Worm (Caenorhabditis elegans) whole organism, young adult: ENCODE data around the gene dpff-1.

Source experiments
- F10E7.11 ChIP-seq: sonication (generic microtip); optimal IDR thresholded peaks from 2 replicates; lab custom pipeline; 2017; ENCODE audit warnings: mild to moderate bottlenecking, missing genetic modification characterization, moderate library complexity, missing compliant biosample characterization
- F23B12.7 ChIP-seq: sonication (generic microtip); optimal IDR thresholded peaks from 2 replicates; lab custom pipeline; 2017; ENCODE audit warnings: missing genetic modification characterization, mild to moderate bottlenecking, missing compliant biosample characterization, antibody characterized with exemption, moderate library complexity; ENCODE audit not compliant: insufficient read depth
- F52B5.7 ChIP-seq: sonication (generic microtip); optimal IDR thresholded peaks from 2 replicates; lab custom pipeline; 2016; ENCODE audit warnings: mild to moderate bottlenecking, missing genetic modification characterization, missing compliant biosample characterization
- F55B11.4 ChIP-seq: sonication (generic microtip); optimal IDR thresholded peaks from 2 replicates; lab custom pipeline; 2016; ENCODE audit warnings: missing compliant biosample characterization, missing genetic modification characterization, borderline replicate concordance; ENCODE audit not compliant: insufficient read depth
- F57A8.1 ChIP-seq: fragments of 200-800 bp; sonication (Bioruptor generic); optimal IDR thresholded peaks from 2 replicates; lab custom pipeline; 2018; ENCODE audit warnings: mild to moderate bottlenecking, missing genetic modification characterization, moderate library complexity, missing compliant biosample characterization
- K11D2.4 ChIP-seq: fragments of 200-800 bp; sonication (Bioruptor generic); IDR thresholded peaks from 2 replicates; pipeline ENCODE4 v1.3.6; 2022; ENCODE audit warnings: missing genetic modification reagents, missing genetic modification characterization, missing compliant biosample characterization
- T07F8.4 ChIP-seq: sonication (generic microtip); optimal IDR thresholded peaks from 2 replicates; lab custom pipeline; 2016; ENCODE audit warnings: mild to moderate bottlenecking, missing genetic modification characterization, moderate library complexity, missing compliant biosample characterization
- Y95B8A.8 ChIP-seq: fragments of 200-800 bp; sonication (Bioruptor generic); IDR thresholded peaks from 2 replicates; pipeline ENCODE4 v1.3.6; 2022; ENCODE audit warnings: missing genetic modification reagents, missing genetic modification characterization, missing compliant biosample characterization
- atf-7 ChIP-seq: sonication (generic microtip); optimal IDR thresholded peaks from 2 replicates; lab custom pipeline; 2017; ENCODE audit warnings: mild to moderate bottlenecking, missing genetic modification characterization, missing compliant biosample characterization
- athp-1 ChIP-seq: sonication (generic microtip); optimal IDR thresholded peaks from 2 replicates; lab custom pipeline; 2017; ENCODE audit warnings: mild to moderate bottlenecking, missing genetic modification characterization, missing compliant biosample characterization
- attf-3 ChIP-seq: fragments of 200-800 bp; sonication (Bioruptor generic); conservative IDR thresholded peaks from 2 replicates; pipeline ENCODE4 v1.3.6; 2022; ENCODE audit warnings: missing genetic modification reagents, missing genetic modification characterization, missing compliant biosample characterization
- attf-5 ChIP-seq: fragments of 200-800 bp; sonication (Bioruptor generic); optimal IDR thresholded peaks from 2 replicates; lab custom pipeline; 2018; ENCODE audit warnings: mild to moderate bottlenecking, missing genetic modification characterization, missing compliant biosample characterization
- attf-6 ChIP-seq: fragments of 200-800 bp; sonication (Bioruptor generic); IDR thresholded peaks from 2 replicates; pipeline ENCODE4 v1.3.6; 2022; ENCODE audit warnings: missing genetic modification reagents, missing genetic modification characterization, missing compliant biosample characterization
- bed-2 ChIP-seq: fragments of 200-800 bp; sonication (Bioruptor generic); IDR thresholded peaks from 2 replicates; pipeline ENCODE4 v1.3.6; 2022; ENCODE audit warnings: missing genetic modification reagents, missing genetic modification characterization, missing compliant biosample characterization
- ccch-3 ChIP-seq: fragments of 200-800 bp; sonication (Bioruptor generic); optimal IDR thresholded peaks from 2 replicates; lab custom pipeline; 2018; ENCODE audit warnings: mild to moderate bottlenecking, missing genetic modification characterization, missing compliant biosample characterization
- cebp-2 ChIP-seq: fragments of 200-800 bp; sonication (Bioruptor generic); IDR thresholded peaks from 2 replicates; pipeline ENCODE4 v1.3.6; 2022; ENCODE audit warnings: missing genetic modification characterization, missing compliant biosample characterization
- ceh-91 ChIP-seq: fragments of 200-800 bp; sonication (Bioruptor generic); IDR thresholded peaks from 2 replicates; pipeline ENCODE4 v1.3.6; 2022; ENCODE audit warnings: missing genetic modification reagents, missing genetic modification characterization, missing compliant biosample characterization
- chd-7 ChIP-seq: sonication (generic microtip); optimal IDR thresholded peaks from 2 replicates; lab custom pipeline; 2016; ENCODE audit warnings: mild to moderate bottlenecking, missing genetic modification characterization, moderate library complexity, missing compliant biosample characterization
- dox-1 ChIP-seq: fragments of 200-800 bp; sonication (Bioruptor generic); IDR thresholded peaks from 2 replicates; pipeline ENCODE4 v1.3.6; 2022; ENCODE audit warnings: missing genetic modification reagents, missing genetic modification characterization, missing compliant biosample characterization
- dpff-1 ChIP-seq: sonication (generic microtip); optimal IDR thresholded peaks from 2 replicates; lab custom pipeline; 2017; ENCODE audit warnings: mild to moderate bottlenecking, missing genetic modification characterization, missing compliant biosample characterization
- dpl-1 ChIP-seq: fragments of 150-350 bp; optimal IDR thresholded peaks from 2 replicates; lab custom pipeline; 2014; ENCODE audit warnings: missing biosample characterization, missing genetic modification reagents, missing genetic modification characterization
- efl-1 ChIP-seq: fragments of 150-350 bp; optimal IDR thresholded peaks from 2 replicates; lab custom pipeline; 2014; ENCODE audit warnings: missing biosample characterization, missing genetic modification reagents, missing genetic modification characterization
- egl-18 ChIP-seq: fragments of 200-800 bp; sonication (Bioruptor generic); IDR thresholded peaks from 2 replicates; pipeline ENCODE4 v1.3.6; 2022; ENCODE audit warnings: missing genetic modification reagents, missing genetic modification characterization, missing compliant biosample characterization
- ekl-4 ChIP-seq: fragments of 200-800 bp; sonication (Bioruptor generic); IDR thresholded peaks from 2 replicates; pipeline ENCODE4 v1.3.6; 2022; ENCODE audit warnings: missing genetic modification reagents, missing genetic modification characterization, missing compliant biosample characterization
- gei-17 ChIP-seq: fragments of 200-800 bp; sonication (Bioruptor generic); optimal IDR thresholded peaks from 2 replicates; lab custom pipeline; 2018; ENCODE audit warnings: mild to moderate bottlenecking, missing genetic modification characterization, missing compliant biosample characterization
- him-1 ChIP-seq: sonication (generic microtip); optimal IDR thresholded peaks from 2 replicates; lab custom pipeline; 2016; ENCODE audit warnings: missing genotype, missing genetic modification reagents, missing genetic modification characterization, missing compliant biosample characterization
- hlh-12 ChIP-seq: sonication (generic microtip); optimal IDR thresholded peaks from 2 replicates; lab custom pipeline; 2016; ENCODE audit warnings: missing genetic modification characterization, missing compliant biosample characterization
- hrde-1 ChIP-seq: sonication (generic microtip); optimal IDR thresholded peaks from 2 replicates; lab custom pipeline; 2016; ENCODE audit warnings: missing genetic modification characterization, mild to moderate bottlenecking, missing compliant biosample characterization, moderate library complexity, missing genotype, missing genetic modification reagents, borderline replicate concordance
- hsf-1 ChIP-seq: fragments of 200-800 bp; sonication (Bioruptor generic); IDR thresholded peaks from 2 replicates; pipeline ENCODE4 v1.3.6; 2022; ENCODE audit warnings: missing genetic modification reagents, missing genetic modification characterization, missing compliant biosample characterization
- let-526 ChIP-seq: fragments of 200-800 bp; sonication (Bioruptor generic); IDR thresholded peaks from 2 replicates; pipeline ENCODE4 v1.3.6; 2022; ENCODE audit warnings: missing genetic modification reagents, missing genetic modification characterization, missing compliant biosample characterization
- lsl-1 ChIP-seq: fragments of 200-800 bp; sonication (Bioruptor generic); optimal IDR thresholded peaks from 2 replicates; lab custom pipeline; 2018; ENCODE audit warnings: mild to moderate bottlenecking, missing genetic modification characterization, moderate library complexity, missing compliant biosample characterization
- lsy-27 ChIP-seq: sonication (generic microtip); optimal IDR thresholded peaks from 2 replicates; lab custom pipeline; 2017; ENCODE audit warnings: missing genetic modification characterization, mild to moderate bottlenecking, missing compliant biosample characterization, antibody characterized with exemption, missing genotype, borderline replicate concordance; ENCODE audit not compliant: insufficient read depth
- madf-3 ChIP-seq: fragments of 200-800 bp; sonication (Bioruptor generic); IDR thresholded peaks from 2 replicates; pipeline ENCODE4 v1.3.6; 2022; ENCODE audit warnings: missing genetic modification reagents, missing genetic modification characterization, missing compliant biosample characterization
- madf-6 ChIP-seq: fragments of 200-800 bp; sonication (Bioruptor generic); IDR thresholded peaks from 2 replicates; pipeline ENCODE4 v1.3.6; 2022; ENCODE audit warnings: missing genetic modification reagents, missing genetic modification characterization, missing compliant biosample characterization
- mel-28 ChIP-seq: sonication (generic microtip); optimal IDR thresholded peaks from 2 replicates; lab custom pipeline; 2016; ENCODE audit warnings: borderline replicate concordance, mild to moderate bottlenecking, missing genetic modification characterization, missing compliant biosample characterization
- nhr-179 ChIP-seq: sonication (generic microtip); optimal IDR thresholded peaks from 2 replicates; lab custom pipeline; 2016; ENCODE audit warnings: mild to moderate bottlenecking, missing genetic modification characterization, missing compliant biosample characterization
- pbrm-1 ChIP-seq: fragments of 200-800 bp; sonication (Bioruptor generic); IDR thresholded peaks from 2 replicates; pipeline ENCODE4 v1.3.6; 2022; ENCODE audit warnings: missing genetic modification reagents, missing genetic modification characterization, missing compliant biosample characterization
- rpc-1 ChIP-seq, 2 experiments: fragments of 150-350 bp in 1 of 2; sonication (generic microtip) in 1 of 2; optimal IDR thresholded peaks; 2 replicates each; lab custom pipeline; 2014 to 2018; ENCODE audit warnings: missing biosample characterization in 1 of 2, missing genetic modification characterization in 1 of 2, missing genetic modification reagents in 1 of 2, missing genotype in 1 of 2
- sdz-38 ChIP-seq: sonication (generic microtip); optimal IDR thresholded peaks from 2 replicates; lab custom pipeline; 2016; ENCODE audit warnings: missing genotype, missing genetic modification characterization, missing compliant biosample characterization
- sea-2 ChIP-seq: fragments of 200-800 bp; sonication (Bioruptor generic); IDR thresholded peaks from 2 replicates; pipeline ENCODE4 v1.3.6; 2022; ENCODE audit warnings: missing genetic modification characterization, missing compliant biosample characterization
- snpc-1.1 ChIP-seq: sonication (generic microtip); optimal IDR thresholded peaks from 2 replicates; lab custom pipeline; 2017; ENCODE audit warnings: missing genetic modification characterization, mild to moderate bottlenecking, missing compliant biosample characterization, antibody characterized with exemption, moderate library complexity, missing genotype, missing genetic modification reagents; ENCODE audit not compliant: insufficient read depth
- snpc-1.3 ChIP-seq: sonication (generic microtip); optimal IDR thresholded peaks from 2 replicates; lab custom pipeline; 2017; ENCODE audit warnings: missing genetic modification characterization, mild to moderate bottlenecking, missing compliant biosample characterization, antibody characterized with exemption, moderate library complexity, missing genotype, missing genetic modification reagents; ENCODE audit not compliant: insufficient read depth
- snpc-3.4 ChIP-seq: sonication (generic microtip); optimal IDR thresholded peaks from 2 replicates; lab custom pipeline; 2017; ENCODE audit warnings: missing genetic modification characterization, mild to moderate bottlenecking, missing compliant biosample characterization, antibody characterized with exemption, moderate library complexity, missing genotype, missing genetic modification reagents
- tbp1 ChIP-seq: fragments of 200-800 bp; sonication (Bioruptor generic); optimal IDR thresholded peaks from 2 replicates; lab custom pipeline; 2018; ENCODE audit warnings: mild to moderate bottlenecking, missing genetic modification characterization, missing compliant biosample characterization
- tlf-1 ChIP-seq: fragments of 200-800 bp; sonication (Bioruptor generic); optimal IDR thresholded peaks from 2 replicates; lab custom pipeline; 2018; ENCODE audit warnings: mild to moderate bottlenecking, missing genetic modification characterization, missing compliant biosample characterization
- unc-130 ChIP-seq: sonication (generic microtip); optimal IDR thresholded peaks from 2 replicates; lab custom pipeline; 2016; ENCODE audit warnings: missing genetic modification reagents, missing genetic modification characterization, missing compliant biosample characterization
- ztf-25 ChIP-seq: fragments of 200-800 bp; sonication (Bioruptor generic); IDR thresholded peaks from 2 replicates; pipeline ENCODE4 v1.3.6; 2022; ENCODE audit warnings: missing genetic modification reagents, missing genetic modification characterization, missing compliant biosample characterization
- ztf-28 ChIP-seq: fragments of 200-800 bp; sonication (Bioruptor generic); IDR thresholded peaks from 2 replicates; pipeline ENCODE4 v1.3.6; 2022; ENCODE audit warnings: missing genetic modification reagents, missing genetic modification characterization, missing compliant biosample characterization

The dpff-1 gene

ce11 chrIII:5882284-5882683 is 23.9 kb downstream of the dpff-1 start:
- TF ChIP-seq unc-130 (GFP tag; lab: Kevin White, UChicago) (no peak), tbp1 (no peak), dox-1 (GFP tag; lab: Robert Waterston, UW) (no peak), attf-6 (GFP tag; lab: Robert Waterston, UW) (no peak), hsf-1 (GFP tag; lab: Robert Waterston, UW) (0 out of 2 replicates have a peak, but pooled peaks have one; percentile 50), efl-1 (no peak), K11D2.4 (GFP tag; lab: Robert Waterston, UW) (no peak), pbrm-1 (0 out of 2 replicates have a peak, but pooled peaks have one; percentile 34), madf-6 (peak; percentile 57; the same call in 1 of the 2 replicates), F52B5.7 (peak; percentile 14), madf-3 (0 out of 2 replicates have a peak, but pooled peaks have one; percentile 55), snpc-1.3 (no peak), him-1 (tag; lab: Kevin White, UChicago) (peak; percentile 25), hlh-12 (no peak), attf-3 (no peak), Y95B8A.8 (no peak), sdz-38 (tag; lab: Kevin White, UChicago) (no peak), bed-2 (GFP tag; lab: Robert Waterston, UW) (no peak), cebp-2 (GFP tag; lab: Robert Waterston, UW) (no peak), atf-7 (no peak), ztf-28 (GFP tag; lab: Robert Waterston, UW) (no peak), gei-17 (no peak), nhr-179 (tag; lab: Kevin White, UChicago) (no peak), ceh-91 (no peak), hrde-1 (tag; lab: Kevin White, UChicago) (peak; percentile 30), rpc-1 (optimal IDR thresholded peaks at IDR 0.05; lab: Kevin White, UChicago) (no peak), rpc-1 (tag; optimal IDR thresholded peaks at IDR 0.05; lab: Kevin White, UChicago) (no peak), F55B11.4 (tag; lab: Kevin White, UChicago) (no peak), dpff-1 (tag; lab: Kevin White, UChicago) (no peak), snpc-3.4 (tag; lab: Kevin White, UChicago) (no peak), F57A8.1 (no peak), F10E7.11 (tag; lab: Kevin White, UChicago) (no peak), ztf-25 (GFP tag; lab: Robert Waterston, UW) (no peak), ccch-3 (GFP tag; lab: Kevin White, UChicago) (no peak), tlf-1 (GFP tag; lab: Kevin White, UChicago) (no peak), chd-7 (tag; lab: Kevin White, UChicago) (no peak), let-526 (GFP tag; lab: Robert Waterston, UW) (no peak), attf-5 (no peak), mel-28 (no peak), athp-1 (tag; lab: Kevin White, UChicago) (peak; percentile 39), lsl-1 (no peak), ekl-4 (GFP tag; lab: Robert Waterston, UW) (0 out of 2 replicates have a peak, but pooled peaks have one; percentile 28), lsy-27 (no peak), F23B12.7 (tag; lab: Kevin White, UChicago) (no peak), snpc-1.1 (tag; lab: Kevin White, UChicago) (no peak), sea-2 (no peak), egl-18 (GFP tag; lab: Robert Waterston, UW) (no peak), dpl-1 (GFP tag; lab: Kevin White, UChicago) (no peak), T07F8.4 (tag; lab: Kevin White, UChicago) (no peak)
